Worm (Caenorhabditis elegans): Measurements from ENCODE around the gene C46F4.3.

The C46F4.3 gene

DNA sequence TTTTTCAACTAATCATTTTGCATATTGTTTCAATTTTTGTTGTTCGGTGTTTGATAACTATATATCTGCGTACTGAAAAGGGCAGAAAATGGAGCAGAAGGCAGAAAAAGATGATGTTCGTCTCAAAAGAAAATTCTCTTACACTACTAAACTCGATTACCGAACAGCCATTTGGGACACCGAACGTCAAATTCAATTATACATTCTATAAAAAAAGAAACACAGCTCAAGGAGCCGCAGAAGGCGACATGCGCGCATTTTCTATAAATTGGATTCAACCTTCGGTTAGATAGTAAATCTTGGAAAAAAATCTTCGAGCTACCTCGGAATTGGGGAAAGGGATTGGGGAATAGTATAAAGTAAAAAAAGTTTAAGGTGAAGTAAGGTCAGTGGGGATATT, 47.7 kb downstream of the C46F4.3 start:
- TF ChIP-seq klf-2 (GFP tag; conservative IDR thresholded peaks at IDR 0.05) = no peak
- no peak for TF ChIP-seq ref-1 (GFP tag; conservative IDR thresholded peaks at IDR 0.05)
- no peak for TF ChIP-seq tab-1 (GFP tag; IDR thresholded peaks at IDR 0.05)
- TF ChIP-seq ztf-29 (GFP tag; IDR thresholded peaks at IDR 0.05) = no peak
- no peak for TF ChIP-seq flt-1 (GFP tag; IDR thresholded peaks at IDR 0.05)
- no peak for TF ChIP-seq T22C8.4 (GFP tag; IDR thresholded peaks at IDR 0.05)
- TF ChIP-seq ztf-23 (GFP tag; IDR thresholded peaks at IDR 0.05) = no peak
- no peak for TF ChIP-seq cog-1 (tag; optimal IDR thresholded peaks at IDR 0.05)
- TF ChIP-seq med-1 (GFP tag; optimal IDR thresholded peaks at IDR 0.05; ENCODE audit: insufficient read depth) = no peak

DNA sequence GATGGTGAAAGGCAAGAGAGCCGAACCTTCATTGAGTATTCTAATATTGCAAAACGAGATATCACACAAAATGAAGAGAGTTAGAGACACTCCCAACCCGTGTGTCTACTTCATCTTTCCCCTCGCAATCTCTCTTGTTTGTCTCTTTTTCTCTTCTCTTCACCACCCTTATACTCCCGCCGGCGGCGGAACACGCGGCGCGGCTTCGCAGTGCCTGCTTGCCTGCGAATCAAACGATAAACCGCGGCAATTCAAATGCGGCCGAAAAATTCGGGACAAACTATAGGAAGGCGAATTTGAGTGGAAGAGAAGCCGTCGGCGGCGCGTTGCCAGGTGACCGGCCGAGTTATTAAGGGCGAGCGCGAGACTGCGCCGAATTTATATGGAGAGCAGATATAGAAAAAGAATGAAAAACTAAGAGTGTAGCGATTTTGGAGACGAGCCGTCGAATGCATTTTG, 49.0 kb downstream of the C46F4.3 start, which contains the start of gene klp-13:
klp-13 (plus strand) TSS at position 409 of the 459 bp plus-strand sequence.
- 0 out of 2 replicates have a peak, but pooled peaks have one; percentile 9 for TF ChIP-seq ref-1 (GFP tag; conservative IDR thresholded peaks at IDR 0.05)
- peak; percentile 41; the same call in 1 of the 2 replicates for TF ChIP-seq flt-1 (GFP tag; IDR thresholded peaks at IDR 0.05)
- TF ChIP-seq ztf-29 (GFP tag; IDR thresholded peaks at IDR 0.05) = peak; percentile 62; the same call in 1 of the 2 replicates
- TF ChIP-seq T22C8.4 (GFP tag; IDR thresholded peaks at IDR 0.05) = no peak
- TF ChIP-seq cog-1 (tag; optimal IDR thresholded peaks at IDR 0.05) = peak; percentile 91
- TF ChIP-seq tab-1 (GFP tag; IDR thresholded peaks at IDR 0.05) = no peak
- no peak for TF ChIP-seq klf-2 (GFP tag; conservative IDR thresholded peaks at IDR 0.05)
- TF ChIP-seq ztf-23 (GFP tag; IDR thresholded peaks at IDR 0.05) = peak; percentile 54; the same call in 1 of the 2 replicates
- no peak for TF ChIP-seq med-1 (GFP tag; optimal IDR thresholded peaks at IDR 0.05; ENCODE audit: insufficient read depth)

DNA sequence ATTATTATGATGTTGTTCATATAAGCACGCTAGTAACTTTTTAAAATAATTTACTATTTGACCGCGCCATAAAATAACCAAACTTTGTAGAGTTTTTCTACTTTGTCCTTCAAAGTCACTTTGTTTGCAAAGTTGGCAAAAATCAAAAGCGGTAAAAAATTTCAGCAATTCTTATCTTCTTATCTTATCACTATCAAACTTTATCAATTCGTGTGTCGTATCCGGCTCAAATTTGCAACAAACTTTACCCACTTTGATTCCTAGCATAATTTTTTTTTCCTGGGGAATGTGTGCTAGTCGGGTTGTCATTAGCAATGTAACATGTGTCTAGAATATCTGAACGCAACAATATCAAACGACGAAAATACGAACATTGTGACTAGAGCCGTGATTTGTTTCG, 50.1 kb downstream of the C46F4.3 start:
- no peak for TF ChIP-seq ztf-23 (GFP tag; IDR thresholded peaks at IDR 0.05)
- no peak for TF ChIP-seq T22C8.4 (GFP tag; IDR thresholded peaks at IDR 0.05)
- no peak for TF ChIP-seq flt-1 (GFP tag; IDR thresholded peaks at IDR 0.05)
- no peak for TF ChIP-seq ref-1 (GFP tag; conservative IDR thresholded peaks at IDR 0.05)
- no peak for TF ChIP-seq tab-1 (GFP tag; IDR thresholded peaks at IDR 0.05)

Measured in whole organism, midembryonic.